Worm (Caenorhabditis elegans): ENCODE measurements around the gene rbx-1.

The rbx-1 gene

ce11 chrV:9679166-9679565, 11.2 kb downstream of the rbx-1 start, which contains the start of gene ZK287.9:
ZK287.9 (plus strand) TSS chrV:9679357.
- TF ChIP-seq nhr-2 (tag; optimal IDR thresholded peaks at IDR 0.05) (no peak), ceh-43 (GFP tag; optimal IDR thresholded peaks at IDR 0.05) (no peak), ceh-39 (tag; optimal IDR thresholded peaks at IDR 0.05) (no peak), lin-32 (GFP tag; optimal IDR thresholded peaks at IDR 0.05) (no peak), unc-62 (GFP tag; optimal IDR thresholded peaks at IDR 0.05) (no peak)

ce11 chrV:9677977-9678376, 12.3 kb downstream of the rbx-1 start, which contains the start of gene cthd-1:
cthd-1 (plus strand) TSS chrV:9678277.
- TF ChIP-seq tbx-8 (GFP tag; optimal IDR thresholded peaks at IDR 0.05) (no peak), ceh-39 (tag; optimal IDR thresholded peaks at IDR 0.05) (no peak), sem-2 (GFP tag; optimal IDR thresholded peaks at IDR 0.05) (no peak), ceh-83 (GFP tag; optimal IDR thresholded peaks at IDR 0.05) (no peak), drap-1 (GFP tag; optimal IDR thresholded peaks at IDR 0.05) (no peak), M03D4.4 (tag; optimal IDR thresholded peaks at IDR 0.05) (no peak), nhr-2 (tag; optimal IDR thresholded peaks at IDR 0.05) (no peak), lin-13 (tag; optimal IDR thresholded peaks at IDR 0.05) (no peak), blmp-1 (tag; optimal IDR thresholded peaks at IDR 0.05) (no peak), flh-1 (GFP tag; optimal IDR thresholded peaks at IDR 0.05) (no peak), lsy-2 (tag; optimal IDR thresholded peaks at IDR 0.05) (no peak), pha-4 (tag; optimal IDR thresholded peaks at IDR 0.05) (no peak)

ce11 chrV:9673199-9673843, 17.0 kb downstream of the rbx-1 start, which contains the start of gene sulp-8:
sulp-8 (minus strand) TSS chrV:9673667.
- TF ChIP-seq elt-3 (tag; optimal IDR thresholded peaks at IDR 0.05) (no peak), cnd-1 (tag; optimal IDR thresholded peaks at IDR 0.05) (no peak), elt-1 (tag; optimal IDR thresholded peaks at IDR 0.05; ENCODE audit: borderline replicate concordance, insufficient read depth) (no peak), ceh-43 (GFP tag; optimal IDR thresholded peaks at IDR 0.05) (no peak), mab-5 (tag; optimal IDR thresholded peaks at IDR 0.05) (no peak), lin-13 (tag; optimal IDR thresholded peaks at IDR 0.05) (no peak), pha-4 (tag; optimal IDR thresholded peaks at IDR 0.05) (peak; percentile 57), tbx-8 (GFP tag; optimal IDR thresholded peaks at IDR 0.05) (no peak)

ce11 chrV:9672495-9672894, 17.8 kb downstream of the rbx-1 start:
- TF ChIP-seq nhr-2 (tag; optimal IDR thresholded peaks at IDR 0.05) = no peak
- no peak for TF ChIP-seq lsy-2 (tag; optimal IDR thresholded peaks at IDR 0.05)

ce11 chrV:9666394-9666793, 23.9 kb downstream of the rbx-1 start, which contains the start of gene ZK287.1:
ZK287.1 (plus strand) TSS chrV:9666694.
- TF ChIP-seq hlh-1 (tag; optimal IDR thresholded peaks at IDR 0.05) (no peak), ces-1 (GFP tag; optimal IDR thresholded peaks at IDR 0.05) (peak; percentile 62)

- TF ChIP-seq unc-39 (tag; optimal IDR thresholded peaks at IDR 0.05) = peak; percentile 38
- peak; percentile 65 for TF ChIP-seq ces-1 (GFP tag; optimal IDR thresholded peaks at IDR 0.05)
- no peak for TF ChIP-seq nhr-28 (tag; optimal IDR thresholded peaks at IDR 0.05)
- TF ChIP-seq tbx-8 (GFP tag; optimal IDR thresholded peaks at IDR 0.05) = no peak
- no peak for TF ChIP-seq nhr-12 (tag; optimal IDR thresholded peaks at IDR 0.05)
- peak; percentile 32 for TF ChIP-seq mep-1 (tag; optimal IDR thresholded peaks at IDR 0.05)
- no peak for TF ChIP-seq unc-62 (GFP tag; optimal IDR thresholded peaks at IDR 0.05)
- peak; percentile 10 for TF ChIP-seq lsy-2 (tag; optimal IDR thresholded peaks at IDR 0.05)
These were observed 25.7 kb downstream of the rbx-1 start for ce11 chrV:9664620-9665019.

- no peak for TF ChIP-seq snpc-4 (tag; optimal IDR thresholded peaks at IDR 0.05)
- TF ChIP-seq ces-1 (GFP tag; optimal IDR thresholded peaks at IDR 0.05) = peak; percentile 76
- TF ChIP-seq bed-3 (GFP tag; optimal IDR thresholded peaks at IDR 0.05) = no peak
- TF ChIP-seq nhr-237 (tag; optimal IDR thresholded peaks at IDR 0.05) = no peak
- peak; percentile 85 for TF ChIP-seq cnd-1 (tag; optimal IDR thresholded peaks at IDR 0.05)
- TF ChIP-seq drap-1 (GFP tag; optimal IDR thresholded peaks at IDR 0.05) = no peak
- no peak for TF ChIP-seq elt-1 (tag; optimal IDR thresholded peaks at IDR 0.05; ENCODE audit: borderline replicate concordance, insufficient read depth)
- no peak for TF ChIP-seq sem-2 (GFP tag; optimal IDR thresholded peaks at IDR 0.05)
- no peak for TF ChIP-seq tbx-8 (GFP tag; optimal IDR thresholded peaks at IDR 0.05)
- peak; percentile 8 for TF ChIP-seq lin-32 (GFP tag; optimal IDR thresholded peaks at IDR 0.05)
- TF ChIP-seq unc-39 (tag; optimal IDR thresholded peaks at IDR 0.05) = no peak
- no peak for TF ChIP-seq nhr-2 (tag; optimal IDR thresholded peaks at IDR 0.05)
- TF ChIP-seq ztf-11 (tag; optimal IDR thresholded peaks at IDR 0.05) = no peak
These were observed 26.4 kb downstream of the rbx-1 start for ce11 chrV:9663948-9664347.
